Worm (Caenorhabditis elegans) whole organism, L4 larva: ENCODE results near the gene fshr-1.

Source experiments
- ama-1 ChIP-seq: fragments of 150-350 bp; optimal IDR thresholded peaks from 2 replicates; lab custom pipeline; 2014; ENCODE audit warnings: inconsistent platforms, mixed read lengths
- lin-15B ChIP-seq: fragments of 150-350 bp; sonication (generic microtip); optimal IDR thresholded peaks from 3 replicates; lab custom pipeline; 2014; ENCODE audit warnings: missing biosample characterization, missing genetic modification characterization
- nhr-237 ChIP-seq: sonication (generic microtip); optimal IDR thresholded peaks from 2 replicates; lab custom pipeline; 2017; ENCODE audit warnings: missing biosample characterization, missing genetic modification characterization

DNA sequence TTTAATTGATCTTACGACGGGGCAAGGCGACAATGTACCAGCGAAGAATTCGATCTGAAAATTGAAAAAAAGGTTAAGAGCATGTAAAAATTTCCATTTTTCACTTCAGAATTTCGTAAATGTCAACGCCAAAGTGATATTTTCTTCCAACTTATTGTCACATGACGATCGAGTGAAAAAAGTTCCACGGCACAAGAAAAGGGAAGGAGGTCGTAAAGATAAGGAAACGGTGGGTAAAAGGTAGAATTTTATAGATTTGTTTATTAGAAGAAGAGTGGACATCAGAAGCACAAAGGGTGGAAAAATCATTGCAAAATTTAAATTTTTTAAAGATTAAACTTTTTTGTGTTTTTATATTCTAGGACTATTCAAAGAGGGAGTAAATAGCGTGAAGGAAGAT is 38.3 kb downstream of the fshr-1 start:
- TF ChIP-seq nhr-237 (tag; lab: Kevin White, UChicago) (no peak), ama-1 (lab: Kevin White, UChicago) (no peak), lin-15B (tag; lab: Kevin White, UChicago) (no peak)
